Fruit fly (Drosophila melanogaster) whole organism, pupa: ENCODE measurements around the gene viaf.

ENCODE experiments used
- CG10348 ChIP-seq: fragments of 200-800 bp; sonication (Bioruptor generic); IDR thresholded peaks from 2 replicates; pipeline ENCODE4 v1.3.6; 2022; ENCODE audit warnings: missing biosample characterization, missing genetic modification characterization
- CG12605 ChIP-seq: fragments of 200-800 bp; sonication (Bioruptor generic); IDR thresholded peaks from 2 replicates; pipeline ENCODE4 v1.3.6; 2022; ENCODE audit warnings: missing biosample characterization, missing genetic modification characterization
- CG13204 ChIP-seq: fragments of 200-800 bp; sonication (Bioruptor generic); optimal IDR thresholded peaks from 2 replicates; lab custom pipeline; 2018; ENCODE audit warnings: missing biosample characterization, mild to moderate bottlenecking, missing genetic modification characterization, moderate library complexity
- CG14655 ChIP-seq: fragments of 200-800 bp; sonication (Bioruptor generic); optimal IDR thresholded peaks from 3 replicates; lab custom pipeline; 2017; ENCODE audit warnings: mild to moderate bottlenecking, missing biosample characterization, missing genetic modification reagents, missing genetic modification characterization
- CG15710 ChIP-seq: fragments of 200-800 bp; sonication (Bioruptor generic); optimal IDR thresholded peaks from 2 replicates; lab custom pipeline; 2018; ENCODE audit warnings: missing biosample characterization, mild to moderate bottlenecking, missing genetic modification characterization, moderate library complexity
- CG34367 ChIP-seq: fragments of 200-800 bp; sonication (Bioruptor generic); optimal IDR thresholded peaks from 2 replicates; lab custom pipeline; 2018; ENCODE audit warnings: missing biosample characterization, mild to moderate bottlenecking, missing genetic modification characterization
- CG8159 ChIP-seq: fragments of 200-800 bp; sonication (Bioruptor generic); optimal IDR thresholded peaks from 3 replicates; lab custom pipeline; 2018; ENCODE audit warnings: missing biosample characterization, mild to moderate bottlenecking, missing genetic modification characterization, moderate library complexity
- CG8301 ChIP-seq: fragments of 200-800 bp; sonication (Bioruptor generic); optimal IDR thresholded peaks from 2 replicates; lab custom pipeline; 2018; ENCODE audit warnings: missing biosample characterization, mild to moderate bottlenecking, missing genetic modification characterization
- CG9948 ChIP-seq: fragments of 200-800 bp; sonication (Bioruptor generic); optimal IDR thresholded peaks from 2 replicates; lab custom pipeline; 2018; ENCODE audit warnings: missing biosample characterization, mild to moderate bottlenecking, missing genetic modification characterization, moderate library complexity
- D1 ChIP-seq: fragments of 200-800 bp; sonication (Bioruptor generic); optimal IDR thresholded peaks from 2 replicates; lab custom pipeline; 2018; ENCODE audit warnings: missing biosample characterization, mild to moderate bottlenecking, missing genetic modification characterization, moderate library complexity
- Pif1B ChIP-seq: fragments of 200-800 bp; sonication (Bioruptor generic); optimal IDR thresholded peaks from 3 replicates; lab custom pipeline; 2016; ENCODE audit warnings: missing biosample characterization, missing genetic modification characterization
- rn ChIP-seq: fragments of 200-800 bp; sonication (Bioruptor generic); IDR thresholded peaks from 2 replicates; pipeline ENCODE4 v1.3.6; 2022; ENCODE audit warnings: missing biosample characterization, missing genetic modification characterization

- TF ChIP-seq rn (GFP tag; lab: Robert Waterston, UW) (no peak), CG10348 (no peak), D1 (tag; lab: Kevin White, UChicago) (no peak), CG34367 (tag; lab: Kevin White, UChicago) (no peak), CG14655 (GFP tag; lab: Kevin White, UChicago) (no peak), CG9948 (tag; lab: Kevin White, UChicago) (no peak), CG8159 (no peak), CG12605 (GFP tag; lab: Robert Waterston, UW) (no peak), CG15710 (tag; lab: Kevin White, UChicago) (no peak), Pif1B (GFP tag; lab: Kevin White, UChicago) (no peak), CG8301 (tag; lab: Kevin White, UChicago) (no peak), CG13204 (GFP tag; lab: Kevin White, UChicago) (no peak)
These were observed 46.1 kb upstream of the viaf start for dm6 chr3L:12039084-12039483.
